Worm (Caenorhabditis elegans) whole organism, L4 larva: ENCODE measurements around the gene Y43F8B.1.

Experiments used
- D1046.2 ChIP-seq: fragments of 200-800 bp; sonication (Bioruptor generic); IDR thresholded peaks from 2 replicates; pipeline ENCODE4 v1.3.6; 2022; ENCODE audit warnings: missing genetic modification characterization, missing compliant biosample characterization
- F44E2.7 ChIP-seq: fragments of 200-800 bp; sonication (Bioruptor generic); IDR thresholded peaks from 2 replicates; pipeline ENCODE4 v2.1.2; 2022; ENCODE audit warnings: missing genetic modification characterization, missing compliant biosample characterization
- F49E8.2 ChIP-seq: sonication (generic microtip); optimal IDR thresholded peaks from 2 replicates; lab custom pipeline; 2016; ENCODE audit warnings: missing compliant biosample characterization, mild to moderate bottlenecking, missing genetic modification characterization, borderline replicate concordance
- T20F7.1 ChIP-seq: fragments of 200-800 bp; sonication (Bioruptor generic); optimal IDR thresholded peaks from 2 replicates; lab custom pipeline; 2018; ENCODE audit warnings: mild to moderate bottlenecking, missing genetic modification characterization, missing compliant biosample characterization
- T26A8.4 ChIP-seq: fragments of 200-800 bp; sonication (Bioruptor generic); IDR thresholded peaks from 2 replicates; pipeline ENCODE4 v1.3.6; 2022; ENCODE audit warnings: missing genetic modification characterization, missing compliant biosample characterization
- Y105C5A.15 ChIP-seq: fragments of 200-800 bp; sonication (Bioruptor generic); IDR thresholded peaks from 2 replicates; pipeline ENCODE4 v1.3.6; 2022; ENCODE audit warnings: missing genetic modification characterization, missing compliant biosample characterization
- Y48G9A.11 ChIP-seq: fragments of 200-800 bp; sonication (Bioruptor generic); IDR thresholded peaks from 2 replicates; pipeline ENCODE4 v1.3.6; 2022; ENCODE audit warnings: missing genetic modification reagents, missing genetic modification characterization, missing compliant biosample characterization
- Y5F2A.4 ChIP-seq: fragments of 200-800 bp; sonication (Bioruptor generic); optimal IDR thresholded peaks from 2 replicates; lab custom pipeline; 2018; ENCODE audit warnings: mild to moderate bottlenecking, missing genetic modification characterization, missing compliant biosample characterization
- ZK337.2 ChIP-seq: fragments of 200-800 bp; sonication (Bioruptor generic); IDR thresholded peaks from 2 replicates; pipeline ENCODE4 v1.3.6; 2022; ENCODE audit warnings: missing genetic modification reagents, missing genetic modification characterization, missing compliant biosample characterization
- ZK546.5 ChIP-seq, 2 experiments: sonication (generic microtip); optimal IDR thresholded peaks; 2 replicates each; lab custom pipeline; 2017; ENCODE audit warnings: missing biosample characterization in 2 of 2, missing genetic modification characterization in 2 of 2
- ceh-20 ChIP-seq: fragments of 200-800 bp; sonication (Bioruptor generic); IDR thresholded peaks from 2 replicates; pipeline ENCODE4 v1.3.6; 2022; ENCODE audit warnings: missing genetic modification reagents, missing genetic modification characterization, missing compliant biosample characterization
- ceh-82 ChIP-seq: sonication (generic microtip); optimal IDR thresholded peaks from 2 replicates; lab custom pipeline; 2017; ENCODE audit warnings: missing biosample characterization, missing genetic modification characterization
- daf-16 ChIP-seq, 3 experiments: sonication (generic microtip); optimal IDR thresholded peaks; 2 replicates each; lab custom pipeline; 2016 to 2017; ENCODE audit warnings: missing genetic modification characterization in 3 of 3, missing genetic modification reagents in 3 of 3, mild to moderate bottlenecking in 2 of 3, missing compliant biosample characterization in 2 of 3, missing biosample characterization in 1 of 3, moderate library complexity in 1 of 3
- daf-8 ChIP-seq: fragments of 200-800 bp; sonication (Bioruptor generic); IDR thresholded peaks from 2 replicates; pipeline ENCODE4 v1.3.6; 2022; ENCODE audit warnings: missing genetic modification characterization, missing compliant biosample characterization
- dmd-6 ChIP-seq: fragments of 200-800 bp; sonication (Bioruptor generic); IDR thresholded peaks from 2 replicates; pipeline ENCODE4 v1.3.6; 2022; ENCODE audit warnings: missing genetic modification reagents, missing genetic modification characterization, missing compliant biosample characterization
- egl-43 ChIP-seq: fragments of 200-800 bp; sonication (Bioruptor generic); IDR thresholded peaks from 2 replicates; pipeline ENCODE4 v1.3.6; 2022; ENCODE audit warnings: missing genetic modification reagents, missing genetic modification characterization, missing compliant biosample characterization
- hmg-1.1 ChIP-seq: fragments of 200-800 bp; sonication (Bioruptor generic); IDR thresholded peaks from 2 replicates; pipeline ENCODE4 v1.3.6; 2022; ENCODE audit warnings: missing genetic modification reagents, missing genetic modification characterization, missing compliant biosample characterization
- jun-1 ChIP-seq: fragments of 150-350 bp; optimal IDR thresholded peaks from 2 replicates; lab custom pipeline; 2014; ENCODE audit warnings: missing biosample characterization, missing genetic modification reagents, missing genetic modification characterization
- lim-7 ChIP-seq: fragments of 200-800 bp; sonication (Bioruptor generic); IDR thresholded peaks from 2 replicates; pipeline ENCODE4 v1.3.6; 2022; ENCODE audit warnings: missing genetic modification characterization, missing compliant biosample characterization
- lin-1 ChIP-seq: fragments of 200-800 bp; sonication (Bioruptor generic); IDR thresholded peaks from 2 replicates; pipeline ENCODE4 v1.3.6; 2022; ENCODE audit warnings: missing genetic modification reagents, missing genetic modification characterization, missing compliant biosample characterization
- lin-15B ChIP-seq: fragments of 150-350 bp; sonication (generic microtip); optimal IDR thresholded peaks from 3 replicates; lab custom pipeline; 2014; ENCODE audit warnings: missing biosample characterization, missing genetic modification characterization
- lin-38 ChIP-seq: fragments of 200-800 bp; sonication (Bioruptor generic); IDR thresholded peaks from 2 replicates; pipeline ENCODE4 v1.3.6; 2022; ENCODE audit warnings: missing genetic modification reagents, missing genetic modification characterization, missing compliant biosample characterization
- madf-9 ChIP-seq: fragments of 200-800 bp; sonication (Bioruptor generic); conservative IDR thresholded peaks from 2 replicates; pipeline ENCODE4 v1.3.6; 2022; ENCODE audit warnings: missing genetic modification reagents, missing genetic modification characterization, missing compliant biosample characterization
- mdt-29 ChIP-seq: fragments of 200-800 bp; sonication (Bioruptor generic); IDR thresholded peaks from 2 replicates; pipeline ENCODE4 v1.3.6; 2022; ENCODE audit warnings: missing genetic modification reagents, missing genetic modification characterization, missing compliant biosample characterization
- nhr-102 ChIP-seq: sonication (generic microtip); optimal IDR thresholded peaks from 2 replicates; lab custom pipeline; 2016; ENCODE audit warnings: mild to moderate bottlenecking, missing genetic modification characterization, moderate library complexity, missing compliant biosample characterization
- nhr-11 ChIP-seq: fragments of 150-350 bp; optimal IDR thresholded peaks from 2 replicates; lab custom pipeline; 2014; ENCODE audit warnings: missing biosample characterization, missing genetic modification characterization
- nhr-28 ChIP-seq: fragments of 150-350 bp; optimal IDR thresholded peaks from 2 replicates; lab custom pipeline; 2014; ENCODE audit warnings: missing biosample characterization, missing genetic modification characterization
- nhr-41 ChIP-seq: fragments of 200-800 bp; sonication (Bioruptor generic); IDR thresholded peaks from 2 replicates; pipeline ENCODE4 v1.3.6; 2022; ENCODE audit warnings: missing genetic modification reagents, missing genetic modification characterization, missing compliant biosample characterization
- nhr-42 ChIP-seq: fragments of 200-800 bp; sonication (Bioruptor generic); IDR thresholded peaks from 2 replicates; pipeline ENCODE4 v1.3.6; 2022; ENCODE audit warnings: missing genetic modification characterization, missing compliant biosample characterization
- nhr-48 ChIP-seq: sonication (generic microtip); optimal IDR thresholded peaks from 2 replicates; lab custom pipeline; 2016; ENCODE audit warnings: mild to moderate bottlenecking, missing genetic modification characterization, missing compliant biosample characterization
- pha-4 ChIP-seq, 2 experiments: fragments of 150-350 bp in 1 of 2; fragments of 200-800 bp in 1 of 2; sonication (Bioruptor generic) in 1 of 2; IDR thresholded peaks in 1 of 2; optimal IDR thresholded peaks in 1 of 2; 2 replicates each; pipeline versions ENCODE4 v1.3.6 to Lab custom; 2014 to 2022; ENCODE audit warnings: missing genetic modification characterization in 2 of 2, missing genetic modification reagents in 2 of 2, missing biosample characterization in 1 of 2, missing compliant biosample characterization in 1 of 2
- php-3 ChIP-seq: fragments of 200-800 bp; sonication (Bioruptor generic); IDR thresholded peaks from 2 replicates; pipeline ENCODE4 v1.3.6; 2022; ENCODE audit warnings: missing genetic modification reagents, missing genetic modification characterization, missing compliant biosample characterization
- pqm-1 ChIP-seq: sonication (generic microtip); optimal IDR thresholded peaks from 2 replicates; lab custom pipeline; 2017; ENCODE audit warnings: missing biosample characterization, missing genetic modification characterization
- rbr-2 ChIP-seq: sonication (generic microtip); optimal IDR thresholded peaks from 2 replicates; lab custom pipeline; 2016; ENCODE audit warnings: missing genotype, missing genetic modification characterization, missing compliant biosample characterization
- snpc-1.2 ChIP-seq: fragments of 200-800 bp; sonication (Bioruptor generic); IDR thresholded peaks from 2 replicates; pipeline ENCODE4 v1.3.6; 2022; ENCODE audit warnings: missing genetic modification reagents, missing genetic modification characterization, missing compliant biosample characterization
- spr-1 ChIP-seq: sonication (generic microtip); optimal IDR thresholded peaks from 2 replicates; lab custom pipeline; 2016; ENCODE audit warnings: mild to moderate bottlenecking, missing genetic modification characterization, missing compliant biosample characterization
- tag-97 ChIP-seq: fragments of 200-800 bp; sonication (Bioruptor generic); IDR thresholded peaks from 2 replicates; pipeline ENCODE4 v1.3.6; 2022; ENCODE audit warnings: missing genetic modification characterization, missing compliant biosample characterization
- tra-1 ChIP-seq: fragments of 200-800 bp; sonication (Bioruptor generic); IDR thresholded peaks from 2 replicates; pipeline ENCODE4 v1.3.6; 2022; ENCODE audit warnings: missing genetic modification reagents, missing genetic modification characterization, missing compliant biosample characterization
- unc-130 ChIP-seq: sonication (generic microtip); optimal IDR thresholded peaks from 2 replicates; lab custom pipeline; 2016; ENCODE audit warnings: missing genetic modification reagents, missing genetic modification characterization, missing compliant biosample characterization

Gene Y43F8B.1

DNA sequence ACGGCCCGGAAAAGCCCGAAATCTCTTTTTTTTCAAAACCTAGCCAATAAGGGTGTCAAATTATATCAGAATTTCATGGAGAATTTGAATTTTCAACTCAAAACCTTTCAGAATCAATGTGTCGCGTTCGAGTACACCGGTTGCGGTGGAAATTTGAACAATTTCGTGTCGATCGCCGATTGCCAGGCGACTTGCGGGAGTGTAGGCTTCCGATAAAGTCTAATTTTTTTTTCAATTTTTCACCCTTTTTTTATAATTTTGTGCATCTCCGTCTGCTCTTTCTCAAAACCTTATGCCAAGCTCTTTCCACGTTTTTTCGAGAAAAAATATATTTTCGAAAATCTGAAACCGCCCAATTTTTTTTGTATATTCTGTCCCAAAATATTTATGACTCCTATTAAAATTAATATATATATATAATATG, 26.5 kb downstream of the Y43F8B.1 start (continued):
- TF ChIP-seq mdt-29 (0 out of 2 replicates have a peak, but pooled peaks have one; percentile 58), lin-1 (GFP tag; lab: Robert Waterston, UW) (peak; percentile 64; the same call in 1 of the 2 replicates), lin-15B (tag; lab: Kevin White, UChicago) (no peak), nhr-28 (tag; lab: Kevin White, UChicago) (peak; percentile 4), Y5F2A.4 (peak; percentile 66), F44E2.7 (GFP tag; lab: Robert Waterston, UW) (0 out of 2 replicates have a peak, but pooled peaks have one; percentile 4), nhr-11 (no peak), F49E8.2 (tag; lab: Kevin White, UChicago) (no peak), D1046.2 (GFP tag; lab: Robert Waterston, UW) (peak; percentile 82), egl-43 (peak; percentile 84), T26A8.4 (GFP tag; lab: Robert Waterston, UW) (peak; percentile 96), tag-97 (GFP tag; lab: Robert Waterston, UW) (no peak), ZK546.5 (tag; optimal IDR thresholded peaks at IDR 0.05; lab: Kevin White, UChicago) (no peak), pqm-1 (no peak), madf-9 (GFP tag; lab: Robert Waterston, UW) (peak; percentile 54), unc-130 (GFP tag; lab: Kevin White, UChicago) (no peak), pha-4 (GFP tag; IDR thresholded peaks at IDR 0.05; lab: Robert Waterston, UW) (peak; percentile 69), pha-4 (tag; optimal IDR thresholded peaks at IDR 0.05; lab: Kevin White, UChicago) (no peak), nhr-48 (tag; lab: Kevin White, UChicago) (peak; percentile 21), lim-7 (GFP tag; lab: Robert Waterston, UW) (0 out of 2 replicates have a peak, but pooled peaks have one; percentile 37), dmd-6 (GFP tag; lab: Robert Waterston, UW) (0 out of 2 replicates have a peak, but pooled peaks have one; percentile 29), nhr-42 (GFP tag; lab: Robert Waterston, UW) (0 out of 2 replicates have a peak, but pooled peaks have one; percentile 12), jun-1 (no peak), tra-1 (GFP tag; lab: Robert Waterston, UW) (peak; percentile 37; the same call in 1 of the 2 replicates), snpc-1.2 (peak; percentile 77; the same call in 1 of the 2 replicates), Y105C5A.15 (peak; percentile 80; the same call in 1 of the 2 replicates), ZK337.2 (GFP tag; lab: Robert Waterston, UW) (peak; percentile 62; the same call in 1 of the 2 replicates), spr-1 (tag; lab: Kevin White, UChicago) (peak; percentile 40), Y48G9A.11 (GFP tag; lab: Robert Waterston, UW) (peak; percentile 20; the same call in 1 of the 2 replicates), nhr-41 (peak; percentile 52; the same call in 1 of the 2 replicates), hmg-1.1 (peak; percentile 46; the same call in 1 of the 2 replicates), php-3 (peak; percentile 86), daf-16 (GFP tag; optimal IDR thresholded peaks at IDR 0.05; lab: Kevin White, UChicago) (no peak), daf-16 (tag; optimal IDR thresholded peaks at IDR 0.05; lab: Kevin White, UChicago) (no peak), lin-38 (GFP tag; lab: Robert Waterston, UW) (peak; percentile 63), nhr-102 (tag; lab: Kevin White, UChicago) (peak; percentile 45), ceh-82 (tag; lab: Kevin White, UChicago) (no peak), ceh-20 (GFP tag; lab: Robert Waterston, UW) (peak; percentile 73), T20F7.1 (GFP tag; lab: Kevin White, UChicago) (no peak), rbr-2 (tag; lab: Kevin White, UChicago) (peak; percentile 8), daf-8 (GFP tag; lab: Robert Waterston, UW) (no peak)
